Fruit fly (Drosophila melanogaster): ENCODE measurements around the gene Gr64e.

Gr64e gene

dm6 chr3L:4016754-4017153, 15.2 kb upstream of the Gr64e start (continued):
- no peak for TF ChIP-seq vnd (GFP tag; IDR thresholded peaks at IDR 0.05; ENCODE audit: partially characterized antibody)
- TF ChIP-seq ERR (GFP tag; optimal IDR thresholded peaks at IDR 0.05): no peak
- no peak for TF ChIP-seq GATAe (GFP tag; conservative IDR thresholded peaks at IDR 0.05)
- no peak for TF ChIP-seq CG13624 (GFP tag; optimal IDR thresholded peaks at IDR 0.05)
- TF ChIP-seq CG16815 (GFP tag; optimal IDR thresholded peaks at IDR 0.05): peak; percentile 81
- no peak for TF ChIP-seq nom (GFP tag; optimal IDR thresholded peaks at IDR 0.05)
- no peak for TF ChIP-seq unc-4 (GFP tag; IDR thresholded peaks at IDR 0.05; ENCODE audit: partially characterized antibody)
- peak; percentile 63 for TF ChIP-seq Six4 (GFP tag; optimal IDR thresholded peaks at IDR 0.05)
- peak; percentile 26 for TF ChIP-seq CG11398 (GFP tag; optimal IDR thresholded peaks at IDR 0.05)
- peak; percentile 60 for TF ChIP-seq CG2202 (tag; optimal IDR thresholded peaks at IDR 0.05)
- 0 out of 2 replicates have a peak, but pooled peaks have one; percentile 18 for TF ChIP-seq MBD-R2 (GFP tag; IDR thresholded peaks at IDR 0.05)
- peak; percentile 73 for TF ChIP-seq unpg (GFP tag; optimal IDR thresholded peaks at IDR 0.05)
- TF ChIP-seq org-1 (GFP tag; optimal IDR thresholded peaks at IDR 0.05): peak; percentile 21
- peak; percentile 37; the same call in 1 of the 2 replicates for TF ChIP-seq E2f1 (GFP tag; IDR thresholded peaks at IDR 0.05)
- no peak for TF ChIP-seq Bdp1 (GFP tag; optimal IDR thresholded peaks at IDR 0.05)
- TF ChIP-seq CG12744 (GFP tag; optimal IDR thresholded peaks at IDR 0.05): no peak
- TF ChIP-seq nerfin-1 (tag; optimal IDR thresholded peaks at IDR 0.05): peak; percentile 56
- TF ChIP-seq CG15479 (GFP tag; optimal IDR thresholded peaks at IDR 0.05): no peak
- no peak for TF ChIP-seq lbe (GFP tag; optimal IDR thresholded peaks at IDR 0.05)
- TF ChIP-seq CG10431 (GFP tag; optimal IDR thresholded peaks at IDR 0.05): peak; percentile 22
- no peak for TF ChIP-seq Trl (optimal IDR thresholded peaks at IDR 0.05)
- peak; percentile 60 for TF ChIP-seq Trl (GFP tag; optimal IDR thresholded peaks at IDR 0.05)
- TF ChIP-seq pan (optimal IDR thresholded peaks at IDR 0.05): no peak
- TF ChIP-seq pan (GFP tag; optimal IDR thresholded peaks at IDR 0.05 in 1 of 2, IDR thresholded peaks at IDR 0.05 in 1 of 2): peak in 1 of 2 experiments; percentile 71
- TF ChIP-seq Meics (GFP tag; optimal IDR thresholded peaks at IDR 0.05): no peak
- TF ChIP-seq B-H1 (GFP tag; IDR thresholded peaks at IDR 0.05): 0 out of 3 replicates have a peak, but pooled peaks have one; percentile 11
- peak; percentile 37; the same call in 1 of the 2 replicates for TF ChIP-seq klu (GFP tag; IDR thresholded peaks at IDR 0.05)
- no peak for TF ChIP-seq disco-r (GFP tag; optimal IDR thresholded peaks at IDR 0.05)
- TF ChIP-seq CG31224 (GFP tag; IDR thresholded peaks at IDR 0.05): 0 out of 2 replicates have a peak, but pooled peaks have one; percentile 25
- TF ChIP-seq dysf (GFP tag; IDR thresholded peaks at IDR 0.05): peak; percentile 68
- no peak for TF ChIP-seq HLH54F (GFP tag; optimal IDR thresholded peaks at IDR 0.05)
- peak; percentile 65 for TF ChIP-seq CG15601 (tag; optimal IDR thresholded peaks at IDR 0.05)
- TF ChIP-seq ham (GFP tag; IDR thresholded peaks at IDR 0.05): no peak
- no peak for TF ChIP-seq Dip2 (GFP tag; IDR thresholded peaks at IDR 0.05)
- TF ChIP-seq CG12659 (GFP tag; optimal IDR thresholded peaks at IDR 0.05): peak; percentile 11
- TF ChIP-seq pros (GFP tag; optimal IDR thresholded peaks at IDR 0.05): no peak
- no peak for TF ChIP-seq Atf6 (GFP tag; IDR thresholded peaks at IDR 0.05)
- peak; percentile 35 for TF ChIP-seq HHEX (GFP tag; optimal IDR thresholded peaks at IDR 0.05)
- TF ChIP-seq CG31388 (GFP tag; optimal IDR thresholded peaks at IDR 0.05): peak; percentile 28
- TF ChIP-seq Hr78 (GFP tag; optimal IDR thresholded peaks at IDR 0.05): no peak
- no peak for TF ChIP-seq Asciz (GFP tag; optimal IDR thresholded peaks at IDR 0.05)
- peak; percentile 25 for TF ChIP-seq CG12071 (GFP tag; optimal IDR thresholded peaks at IDR 0.05)
- no peak for TF ChIP-seq Sry-δ (GFP tag; optimal IDR thresholded peaks at IDR 0.05)
- no peak for TF ChIP-seq CHES-1-like (GFP tag; optimal IDR thresholded peaks at IDR 0.05)
- TF ChIP-seq yki (optimal IDR thresholded peaks at IDR 0.05): no peak
- peak; percentile 90 for TF ChIP-seq ara (GFP tag; IDR thresholded peaks at IDR 0.05)

Measured in whole organism, embryonic.